Worm (Caenorhabditis elegans): Measurements from ENCODE around the gene R08D7.4.

R08D7.4 gene

ce11 chrIII:8974835-8975234 is 3.1 kb downstream of the R08D7.4 start (continued):
- TF ChIP-seq chd-7 (tag; optimal IDR thresholded peaks at IDR 0.05), result no peak
- TF ChIP-seq madf-6 (GFP tag; IDR thresholded peaks at IDR 0.05), result 0 out of 2 replicates have a peak, but pooled peaks have one; percentile 31
- TF ChIP-seq Y67H2A.10 (GFP tag; conservative IDR thresholded peaks at IDR 0.05), result no peak
- no peak for TF ChIP-seq mcd-1 (GFP tag; IDR thresholded peaks at IDR 0.05)
- no peak for TF ChIP-seq ztf-6 (GFP tag; IDR thresholded peaks at IDR 0.05)
- no peak for TF ChIP-seq dpl-1 (GFP tag; optimal IDR thresholded peaks at IDR 0.05)
- TF ChIP-seq fkh-3 (tag; optimal IDR thresholded peaks at IDR 0.05), result no peak
- TF ChIP-seq hlh-12 (tag; optimal IDR thresholded peaks at IDR 0.05), result no peak
- TF ChIP-seq rpc-1 (optimal IDR thresholded peaks at IDR 0.05), result no peak
- no peak for TF ChIP-seq rpc-1 (tag; optimal IDR thresholded peaks at IDR 0.05)
- TF ChIP-seq hmg-1.2 (GFP tag; IDR thresholded peaks at IDR 0.05), result no peak
- TF ChIP-seq tlf-1 (GFP tag; optimal IDR thresholded peaks at IDR 0.05), result no peak
- no peak for TF ChIP-seq sdz-38 (tag; optimal IDR thresholded peaks at IDR 0.05)
- TF ChIP-seq ceh-91 (GFP tag; IDR thresholded peaks at IDR 0.05), result no peak
- TF ChIP-seq lin-26 (GFP tag; IDR thresholded peaks at IDR 0.05), result no peak
- no peak for TF ChIP-seq lsl-1 (GFP tag; optimal IDR thresholded peaks at IDR 0.05)
- TF ChIP-seq ccch-3 (GFP tag; optimal IDR thresholded peaks at IDR 0.05), result no peak
- TF ChIP-seq ceh-79 (tag; optimal IDR thresholded peaks at IDR 0.05), result no peak
- no peak for TF ChIP-seq tbp1 (GFP tag; optimal IDR thresholded peaks at IDR 0.05)
- TF ChIP-seq athp-1 (tag; optimal IDR thresholded peaks at IDR 0.05), result peak; percentile 48
- TF ChIP-seq pbrm-1 (GFP tag; IDR thresholded peaks at IDR 0.05), result no peak
- no peak for TF ChIP-seq snpc-4 (GFP tag; optimal IDR thresholded peaks at IDR 0.05)
- TF ChIP-seq snpc-4 (tag; optimal IDR thresholded peaks at IDR 0.05), result no peak
- TF ChIP-seq repo-1 (tag; optimal IDR thresholded peaks at IDR 0.05), result peak; percentile 70
- peak; percentile 7 for TF ChIP-seq F22D6.2 (tag; optimal IDR thresholded peaks at IDR 0.05)
- no peak for TF ChIP-seq ztf-28 (GFP tag; IDR thresholded peaks at IDR 0.05)
- no peak for TF ChIP-seq rcor-1 (GFP tag; IDR thresholded peaks at IDR 0.05)
- TF ChIP-seq hlh-26 (GFP tag; conservative IDR thresholded peaks at IDR 0.05), result no peak
- no peak for TF ChIP-seq ceh-40 (GFP tag; IDR thresholded peaks at IDR 0.05)
- no peak for TF ChIP-seq K11D2.4 (GFP tag; IDR thresholded peaks at IDR 0.05)
- no peak for TF ChIP-seq egl-44 (GFP tag; IDR thresholded peaks at IDR 0.05)
- TF ChIP-seq B0261.1 (tag; optimal IDR thresholded peaks at IDR 0.05), result no peak
- no peak for TF ChIP-seq ZK185.1 (tag; optimal IDR thresholded peaks at IDR 0.05; ENCODE audit: poor library complexity, severe bottlenecking)
- no peak for TF ChIP-seq ztf-22 (GFP tag; optimal IDR thresholded peaks at IDR 0.05)
- TF ChIP-seq D2030.7 (GFP tag; IDR thresholded peaks at IDR 0.05), result peak; percentile 31; the same call in 1 of the 2 replicates
- TF ChIP-seq ama-1 (optimal IDR thresholded peaks at IDR 0.05), result no peak
- peak in 1 of 2 experiments; percentile 90 for TF ChIP-seq ama-1 (GFP tag; optimal IDR thresholded peaks at IDR 0.05)
- no peak for TF ChIP-seq sptf-2 (GFP tag; optimal IDR thresholded peaks at IDR 0.05)
- peak; percentile 73 for TF ChIP-seq B0336.3 (GFP tag; IDR thresholded peaks at IDR 0.05)
- TF ChIP-seq unc-130 (GFP tag; optimal IDR thresholded peaks at IDR 0.05), result no peak
- 0 out of 2 replicates have a peak, but pooled peaks have one; percentile 39 for TF ChIP-seq dox-1 (GFP tag; IDR thresholded peaks at IDR 0.05)
- TF ChIP-seq snpc-1.3 (tag; optimal IDR thresholded peaks at IDR 0.05; ENCODE audit: insufficient read depth), result no peak
- no peak for TF ChIP-seq C06A6.2 (GFP tag; conservative IDR thresholded peaks at IDR 0.05)
- TF ChIP-seq F52B5.7 (tag; optimal IDR thresholded peaks at IDR 0.05), result no peak
- peak; percentile 45; the same call in 1 of the 2 replicates for TF ChIP-seq Y56A3A.18 (GFP tag; IDR thresholded peaks at IDR 0.05)
- peak; percentile 47; the same call in 1 of the 2 replicates for TF ChIP-seq hsf-1 (GFP tag; IDR thresholded peaks at IDR 0.05)
- TF ChIP-seq Y95B8A.8 (GFP tag; IDR thresholded peaks at IDR 0.05), result peak; percentile 72; the same call in 1 of the 2 replicates
- TF ChIP-seq T07F8.4 (tag; optimal IDR thresholded peaks at IDR 0.05), result no peak
- TF ChIP-seq F33H1.4 (GFP tag; IDR thresholded peaks at IDR 0.05), result no peak
- no peak for TF ChIP-seq madf-10 (tag; optimal IDR thresholded peaks at IDR 0.05)
- no peak for TF ChIP-seq attf-3 (GFP tag; conservative IDR thresholded peaks at IDR 0.05)

All from whole organism, young adult.